Worm (Caenorhabditis elegans): ENCODE results near the gene polq-1.

DNA sequence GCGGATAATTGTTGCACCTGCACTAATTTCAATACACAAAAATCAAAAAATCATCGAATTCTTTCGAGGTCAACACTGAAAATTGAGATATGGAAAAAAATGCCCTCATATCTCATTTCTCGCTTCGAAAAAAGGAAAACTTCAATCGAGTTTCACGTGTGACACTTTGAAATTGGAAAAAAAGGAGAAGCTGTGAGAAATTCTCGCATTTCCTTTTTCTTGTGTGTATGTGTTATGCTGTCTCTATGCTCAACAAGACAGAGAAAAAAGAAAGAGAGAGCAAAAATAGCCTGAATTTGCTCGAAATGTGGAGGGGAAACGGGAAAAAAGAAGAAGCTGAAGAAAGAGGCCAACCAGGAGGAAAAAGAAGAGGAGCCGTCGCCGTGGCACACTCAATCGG lies 43.5 kb upstream of the polq-1 start:
- TF ChIP-seq W03F9.2 (tag; optimal IDR thresholded peaks at IDR 0.05) (no peak), him-1 (tag; optimal IDR thresholded peaks at IDR 0.05) (no peak)
